Worm (Caenorhabditis elegans) whole organism, early embryonic: ENCODE results near the gene lec-11.

ENCODE experiments used
- B0310.2 ChIP-seq: sonication (generic microtip); optimal IDR thresholded peaks from 2 replicates; lab custom pipeline; 2016; ENCODE audit warnings: mild to moderate bottlenecking, missing genetic modification characterization, missing compliant biosample characterization
- ama-1 ChIP-seq: fragments of 150-350 bp; optimal IDR thresholded peaks from 2 replicates; lab custom pipeline; 2014
- ceh-13 ChIP-seq: fragments of 200-800 bp; sonication (Bioruptor generic); optimal IDR thresholded peaks from 2 replicates; lab custom pipeline; 2018; ENCODE audit warnings: mild to moderate bottlenecking, missing genetic modification characterization, missing compliant biosample characterization
- ceh-36 ChIP-seq: sonication (generic microtip); optimal IDR thresholded peaks from 2 replicates; lab custom pipeline; 2016; ENCODE audit warnings: missing genetic modification characterization, inconsistent platforms, missing compliant biosample characterization
- ets-7 ChIP-seq: sonication (generic microtip); optimal IDR thresholded peaks from 2 replicates; lab custom pipeline; 2016; ENCODE audit warnings: missing genotype, missing genetic modification characterization, missing compliant biosample characterization
- flt-1 ChIP-seq: fragments of 200-800 bp; sonication (Bioruptor generic); IDR thresholded peaks from 2 replicates; pipeline ENCODE4 v1.3.6; 2022; ENCODE audit warnings: missing genetic modification characterization, missing compliant biosample characterization
- hmbx-1 ChIP-seq: sonication (generic microtip); optimal IDR thresholded peaks from 2 replicates; lab custom pipeline; 2016; ENCODE audit warnings: mild to moderate bottlenecking, missing genetic modification characterization, missing compliant biosample characterization
- hnd-1 ChIP-seq: sonication (generic microtip); optimal IDR thresholded peaks from 2 replicates; lab custom pipeline; 2016; ENCODE audit warnings: missing genetic modification characterization, missing compliant biosample characterization
- pes-1 ChIP-seq: fragments of 200-800 bp; sonication (Bioruptor generic); IDR thresholded peaks from 2 replicates; pipeline ENCODE4 v1.3.6; 2022; ENCODE audit warnings: missing genetic modification reagents, missing genetic modification characterization, missing compliant biosample characterization
- scrt-1 ChIP-seq: fragments of 200-800 bp; sonication (Bioruptor generic); IDR thresholded peaks from 2 replicates; pipeline ENCODE4 v1.3.6; 2022; ENCODE audit warnings: missing genetic modification characterization, missing compliant biosample characterization
- sea-1 ChIP-seq: fragments of 200-800 bp; sonication (Bioruptor generic); conservative IDR thresholded peaks from 2 replicates; pipeline ENCODE4 v1.3.6; 2022; ENCODE audit warnings: missing genetic modification characterization, missing compliant biosample characterization
- tbx-37 ChIP-seq: fragments of 200-800 bp; sonication (Bioruptor generic); conservative IDR thresholded peaks from 2 replicates; pipeline ENCODE4 v1.3.6; 2022; ENCODE audit warnings: missing genetic modification reagents, missing genetic modification characterization, missing compliant biosample characterization
- tra-4 ChIP-seq: sonication (generic microtip); optimal IDR thresholded peaks from 2 replicates; lab custom pipeline; 2017; ENCODE audit warnings: missing genetic modification characterization, missing compliant biosample characterization

- no peak for TF ChIP-seq ceh-13 (GFP tag; lab: Kevin White, UChicago)
- TF ChIP-seq ama-1, result no peak
- no peak for TF ChIP-seq flt-1 (GFP tag; lab: Robert Waterston, UW)
- no peak for TF ChIP-seq pes-1
- no peak for TF ChIP-seq sea-1 (GFP tag; lab: Robert Waterston, UW)
- TF ChIP-seq ceh-36 (tag; lab: Kevin White, UChicago), result no peak
- no peak for TF ChIP-seq tbx-37
- TF ChIP-seq hnd-1, result no peak
- no peak for TF ChIP-seq ets-7 (tag; lab: Kevin White, UChicago)
- no peak for TF ChIP-seq scrt-1
- no peak for TF ChIP-seq B0310.2
- TF ChIP-seq hmbx-1 (tag; lab: Kevin White, UChicago), result no peak
- TF ChIP-seq tra-4 (tag; lab: Kevin White, UChicago), result no peak
These were observed at the start of gene lec-11, which contains the start of gene irld-7 for ce11 chrIV:6590029-6590428.
